Worm (Caenorhabditis elegans): Measurements from ENCODE around the gene F18G5.1.

ce11 chrX:9232037-9232436, 27.6 kb upstream of the F18G5.1 start, which contains the start of gene vav-1:
- no peak for TF ChIP-seq tbx-37 (GFP tag; conservative IDR thresholded peaks at IDR 0.05)
- TF ChIP-seq pes-1 (GFP tag; IDR thresholded peaks at IDR 0.05), result no peak
- TF ChIP-seq aly-1 (tag; optimal IDR thresholded peaks at IDR 0.05), result no peak
- no peak for TF ChIP-seq tbx-11 (GFP tag; IDR thresholded peaks at IDR 0.05)
- no peak for TF ChIP-seq hnd-1 (tag; optimal IDR thresholded peaks at IDR 0.05)

Data from whole organism, early embryonic.